Worm (Caenorhabditis elegans) whole organism, L1 larva: ENCODE results near the gene gpx-2.

Experiments
- C04F5.9 ChIP-seq: sonication (generic microtip); optimal IDR thresholded peaks from 2 replicates; lab custom pipeline; 2016; ENCODE audit warnings: missing genetic modification characterization, missing compliant biosample characterization
- C16A3.4 ChIP-seq: fragments of 150-350 bp; optimal IDR thresholded peaks from 2 replicates; lab custom pipeline; 2014; ENCODE audit warnings: missing biosample characterization, missing genetic modification characterization
- C34B4.2 ChIP-seq: sonication (generic microtip); optimal IDR thresholded peaks from 2 replicates; lab custom pipeline; 2017; ENCODE audit warnings: mild to moderate bottlenecking, missing genetic modification characterization, missing compliant biosample characterization
- F16B12.6 ChIP-seq: fragments of 150-350 bp; optimal IDR thresholded peaks from 2 replicates; lab custom pipeline; 2014; ENCODE audit warnings: missing biosample characterization, missing genetic modification characterization
- Y116A8C.19 ChIP-seq: sonication (generic microtip); optimal IDR thresholded peaks from 2 replicates; lab custom pipeline; 2016; ENCODE audit warnings: missing compliant biosample characterization, missing genetic modification characterization, borderline replicate concordance
- aly-2 ChIP-seq: fragments of 150-350 bp; optimal IDR thresholded peaks from 2 replicates; lab custom pipeline; 2014; ENCODE audit warnings: missing biosample characterization, missing genetic modification characterization
- ama-1 ChIP-seq: fragments of 150-350 bp; optimal IDR thresholded peaks from 2 replicates; lab custom pipeline; 2014
- ceh-63 ChIP-seq: fragments of 200-800 bp; sonication (Bioruptor generic); optimal IDR thresholded peaks from 2 replicates; lab custom pipeline; 2018; ENCODE audit warnings: mild to moderate bottlenecking, missing genetic modification characterization, missing compliant biosample characterization
- ceh-82 ChIP-seq, 3 experiments: fragments of 150-350 bp in 1 of 3; sonication (generic microtip) in 2 of 3; optimal IDR thresholded peaks; 2 replicates each; lab custom pipeline; 2014 to 2017; ENCODE audit warnings: missing biosample characterization in 3 of 3, missing genetic modification characterization in 3 of 3
- ceh-88 ChIP-seq: fragments of 200-800 bp; sonication (Bioruptor generic); IDR thresholded peaks from 2 replicates; pipeline ENCODE4 v1.3.6; 2022; ENCODE audit warnings: missing genetic modification characterization, missing compliant biosample characterization
- ces-1 ChIP-seq: fragments of 150-350 bp; optimal IDR thresholded peaks from 2 replicates; lab custom pipeline; 2014; ENCODE audit warnings: missing biosample characterization, missing genetic modification reagents, missing genetic modification characterization
- dpl-1 ChIP-seq, 3 experiments: fragments of 150-350 bp in 2 of 3; sonication (generic microtip) in 1 of 3; optimal IDR thresholded peaks; 2 replicates each; lab custom pipeline; 2014 to 2017; ENCODE audit warnings: missing biosample characterization in 3 of 3, missing genetic modification characterization in 3 of 3, missing genetic modification reagents in 3 of 3
- efl-1 ChIP-seq, 4 experiments: fragments of 150-350 bp; optimal IDR thresholded peaks in 3 of 4; peaks in 1 of 4; 1 replicate in 1 of 4; 2 replicates in 3 of 4; lab custom pipeline; 2014; ENCODE audit warnings: missing biosample characterization in 2 of 4, missing genetic modification characterization in 2 of 4, missing genetic modification reagents in 2 of 4
- egl-13 ChIP-seq: sonication (generic microtip); optimal IDR thresholded peaks from 2 replicates; lab custom pipeline; 2016; ENCODE audit warnings: missing genotype, missing genetic modification reagents, missing genetic modification characterization, missing compliant biosample characterization
- egl-27 ChIP-seq, 2 experiments: fragments of 150-350 bp in 1 of 2; sonication (generic microtip); optimal IDR thresholded peaks; 3 replicates each; lab custom pipeline; 2017 to 2018; ENCODE audit warnings: missing biosample characterization in 2 of 2, missing genetic modification characterization in 2 of 2, missing genetic modification reagents in 2 of 2
- elt-3 ChIP-seq, 6 experiments: fragments of 150-350 bp in 1 of 6; sonication (generic microtip); optimal IDR thresholded peaks; 2 replicates each; lab custom pipeline; 2017 to 2018; ENCODE audit warnings: missing biosample characterization in 6 of 6, missing genetic modification characterization in 6 of 6, inconsistent platforms in 1 of 6
- ets-5 ChIP-seq: fragments of 200-800 bp; sonication (Bioruptor generic); IDR thresholded peaks from 2 replicates; pipeline ENCODE4 v1.3.6; 2022; ENCODE audit warnings: missing genetic modification characterization, missing compliant biosample characterization
- fkh-4 ChIP-seq: sonication (generic microtip); optimal IDR thresholded peaks from 2 replicates; lab custom pipeline; 2016; ENCODE audit warnings: missing compliant biosample characterization, missing genetic modification characterization, borderline replicate concordance
- grh-1 ChIP-seq: fragments of 200-800 bp; sonication (Bioruptor generic); IDR thresholded peaks from 2 replicates; pipeline ENCODE4 v1.3.6; 2022; ENCODE audit warnings: missing genetic modification reagents, missing genetic modification characterization, missing compliant biosample characterization
- hlh-17 ChIP-seq: fragments of 200-800 bp; sonication (Bioruptor generic); optimal IDR thresholded peaks from 2 replicates; lab custom pipeline; 2018; ENCODE audit warnings: missing genetic modification characterization, mild to moderate bottlenecking, missing compliant biosample characterization, moderate library complexity, borderline replicate concordance
- hpl-2 ChIP-seq: fragments of 150-350 bp; optimal IDR thresholded peaks from 2 replicates; lab custom pipeline; 2014; ENCODE audit warnings: missing biosample characterization, missing genetic modification reagents, missing genetic modification characterization
- isw-1 ChIP-seq: fragments of 200-800 bp; sonication (Bioruptor generic); IDR thresholded peaks from 2 replicates; pipeline ENCODE4 v1.3.6; 2022; ENCODE audit warnings: missing genetic modification characterization, missing compliant biosample characterization
- lin-13 ChIP-seq: fragments of 150-350 bp; optimal IDR thresholded peaks from 2 replicates; lab custom pipeline; 2014; ENCODE audit warnings: missing biosample characterization, missing genetic modification reagents, missing genetic modification characterization
- lin-14 ChIP-seq: fragments of 200-800 bp; sonication (Bioruptor generic); optimal IDR thresholded peaks from 2 replicates; lab custom pipeline; 2018; ENCODE audit warnings: mild to moderate bottlenecking, missing genetic modification characterization, moderate library complexity, missing compliant biosample characterization
- lin-15B ChIP-seq: fragments of 150-350 bp; sonication (generic microtip); optimal IDR thresholded peaks from 3 replicates; lab custom pipeline; 2014; ENCODE audit warnings: missing biosample characterization, missing genetic modification characterization
- lin-35 ChIP-seq, 2 experiments: fragments of 150-350 bp; optimal IDR thresholded peaks; 2 replicates each; lab custom pipeline; 2014; ENCODE audit warnings: missing biosample characterization in 2 of 2, missing genetic modification characterization in 2 of 2, missing genetic modification reagents in 2 of 2
- lin-39 ChIP-seq: fragments of 150-350 bp; optimal IDR thresholded peaks from 2 replicates; lab custom pipeline; 2014; ENCODE audit warnings: missing biosample characterization, missing genetic modification reagents, missing genetic modification characterization
- lir-3 ChIP-seq: sonication (generic microtip); optimal IDR thresholded peaks from 2 replicates; lab custom pipeline; 2016; ENCODE audit warnings: mild to moderate bottlenecking, missing genetic modification characterization, moderate library complexity, missing compliant biosample characterization; ENCODE audit not compliant: poor library complexity
- lsy-2 ChIP-seq, 2 experiments: fragments of 150-350 bp; optimal IDR thresholded peaks; 2 replicates each; lab custom pipeline; 2014; ENCODE audit warnings: missing biosample characterization in 2 of 2, missing genetic modification characterization in 2 of 2
- mab-9 ChIP-seq: fragments of 200-800 bp; sonication (Bioruptor generic); IDR thresholded peaks from 2 replicates; pipeline ENCODE4 v1.3.6; 2022; ENCODE audit warnings: missing genetic modification reagents, missing genetic modification characterization, missing compliant biosample characterization
- mef-2 ChIP-seq: fragments of 150-350 bp; optimal IDR thresholded peaks from 2 replicates; lab custom pipeline; 2014; ENCODE audit warnings: missing biosample characterization, missing genetic modification characterization
- mep-1 ChIP-seq: fragments of 150-350 bp; optimal IDR thresholded peaks from 2 replicates; lab custom pipeline; 2014; ENCODE audit warnings: missing biosample characterization, missing genetic modification characterization
- nhr-12 ChIP-seq: sonication (generic microtip); optimal IDR thresholded peaks from 2 replicates; lab custom pipeline; 2017; ENCODE audit warnings: missing biosample characterization, missing genetic modification characterization
- nhr-19 ChIP-seq: fragments of 200-800 bp; sonication (Bioruptor generic); conservative IDR thresholded peaks from 2 replicates; pipeline ENCODE4 v1.3.6; 2022; ENCODE audit warnings: missing genetic modification characterization, missing compliant biosample characterization
- nhr-20 ChIP-seq: sonication (generic microtip); optimal IDR thresholded peaks from 2 replicates; lab custom pipeline; 2016; ENCODE audit warnings: mild to moderate bottlenecking, missing genetic modification characterization, missing compliant biosample characterization
- nhr-237 ChIP-seq: fragments of 150-350 bp; optimal IDR thresholded peaks from 2 replicates; lab custom pipeline; 2014; ENCODE audit warnings: missing biosample characterization, missing genetic modification characterization
- nhr-28 ChIP-seq: fragments of 150-350 bp; optimal IDR thresholded peaks from 2 replicates; lab custom pipeline; 2014; ENCODE audit warnings: missing biosample characterization, missing genetic modification characterization
- nhr-71 ChIP-seq: sonication (generic microtip); optimal IDR thresholded peaks from 2 replicates; lab custom pipeline; 2016; ENCODE audit warnings: mild to moderate bottlenecking, missing genetic modification characterization, moderate library complexity, missing compliant biosample characterization
- nhr-84 ChIP-seq: sonication (generic microtip); optimal IDR thresholded peaks from 2 replicates; lab custom pipeline; 2017; ENCODE audit warnings: missing biosample characterization, missing genetic modification characterization
- nhr-85 ChIP-seq: sonication (generic microtip); peaks from one replicate; lab custom pipeline; 2016; ENCODE audit warnings: missing genetic modification characterization, inconsistent platforms, missing compliant biosample characterization
- pqm-1 ChIP-seq: sonication (generic microtip); optimal IDR thresholded peaks from 3 replicates; lab custom pipeline; 2017; ENCODE audit warnings: missing biosample characterization, missing genetic modification characterization
- rnt-1 ChIP-seq: sonication (generic microtip); optimal IDR thresholded peaks from 2 replicates; lab custom pipeline; 2016; ENCODE audit warnings: mild to moderate bottlenecking, missing genetic modification characterization, moderate library complexity, missing compliant biosample characterization
- skn-1 ChIP-seq: fragments of 150-350 bp; optimal IDR thresholded peaks from 2 replicates; lab custom pipeline; 2014; ENCODE audit warnings: missing biosample characterization, missing genetic modification characterization
- sox-4 ChIP-seq: sonication (generic microtip); optimal IDR thresholded peaks from 2 replicates; lab custom pipeline; 2016; ENCODE audit warnings: missing genetic modification characterization, missing compliant biosample characterization
- swsn-7 ChIP-seq: sonication (generic microtip); optimal IDR thresholded peaks from 2 replicates; lab custom pipeline; 2016; ENCODE audit warnings: missing genetic modification characterization, missing compliant biosample characterization
- tlp-1 ChIP-seq: fragments of 150-350 bp; optimal IDR thresholded peaks from 2 replicates; lab custom pipeline; 2014; ENCODE audit warnings: missing biosample characterization, missing genetic modification characterization
- unc-130 ChIP-seq: fragments of 150-350 bp; optimal IDR thresholded peaks from 2 replicates; lab custom pipeline; 2017; ENCODE audit warnings: missing biosample characterization, missing genetic modification characterization, inconsistent platforms
- unc-30 ChIP-seq: sonication (generic microtip); optimal IDR thresholded peaks from 2 replicates; lab custom pipeline; 2017; ENCODE audit warnings: missing biosample characterization, missing genetic modification characterization
- unc-62 ChIP-seq: fragments of 150-350 bp; optimal IDR thresholded peaks from 2 replicates; lab custom pipeline; 2014; ENCODE audit warnings: missing biosample characterization, missing genetic modification reagents, missing genetic modification characterization
- unc-86 ChIP-seq: sonication (generic microtip); optimal IDR thresholded peaks from 2 replicates; lab custom pipeline; 2016; ENCODE audit warnings: missing genetic modification characterization, missing compliant biosample characterization
- vab-15 ChIP-seq: sonication (generic microtip); optimal IDR thresholded peaks from 2 replicates; lab custom pipeline; 2017; ENCODE audit warnings: missing genotype, mild to moderate bottlenecking, missing genetic modification characterization, missing compliant biosample characterization
- zag-1 ChIP-seq: fragments of 150-350 bp; optimal IDR thresholded peaks from 2 replicates; lab custom pipeline; 2014; ENCODE audit warnings: missing biosample characterization, missing genetic modification characterization
- ztf-11 ChIP-seq, 2 experiments: sonication (generic microtip); optimal IDR thresholded peaks; 2 replicates each; lab custom pipeline; 2016 to 2017; ENCODE audit warnings: missing genetic modification characterization in 2 of 2, missing biosample characterization in 1 of 2, missing compliant biosample characterization in 1 of 2

Gene gpx-2

DNA sequence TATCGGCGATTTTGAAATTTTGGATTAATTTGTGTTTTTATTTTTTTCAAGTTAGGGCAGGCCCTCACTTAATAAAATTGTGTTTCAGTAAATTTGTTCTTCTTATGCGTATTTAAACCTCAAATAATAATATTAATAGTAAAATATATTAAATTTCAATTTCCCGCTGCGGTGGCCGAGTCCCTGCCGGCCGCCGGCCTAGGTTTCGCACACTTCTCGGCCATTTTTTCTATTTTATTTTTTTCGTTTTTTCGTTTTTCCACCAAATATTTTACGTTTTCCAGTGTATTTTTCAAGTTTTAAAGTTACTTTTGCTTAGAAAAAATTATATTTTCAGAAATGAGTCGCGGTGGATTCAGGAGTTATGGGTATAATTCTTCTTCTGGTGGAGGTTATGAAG, 9.6 kb upstream of the gpx-2 start, which contains the start of gene rbm-28 (continued):
- TF ChIP-seq unc-130 (tag; lab: Kevin White, UChicago) (no peak), nhr-20 (peak; percentile 25), pqm-1 (no peak), unc-86 (no peak), nhr-84 (tag; lab: Kevin White, UChicago) (no peak), hlh-17 (GFP tag; lab: Kevin White, UChicago) (no peak), skn-1 (peak; percentile 41), ets-5 (GFP tag; lab: Robert Waterston, UW) (no peak), lin-15B (no peak), hpl-2 (no peak), lir-3 (tag; lab: Kevin White, UChicago) (no peak), nhr-12 (no peak), isw-1 (0 out of 2 replicates have a peak, but pooled peaks have one; percentile 4), nhr-85 (tag; lab: Kevin White, UChicago) (peak; percentile 74), C16A3.4 (tag; lab: Kevin White, UChicago) (no peak), rnt-1 (no peak), aly-2 (no peak), nhr-28 (tag; lab: Kevin White, UChicago) (no peak), grh-1 (GFP tag; lab: Robert Waterston, UW) (no peak), ama-1 (lab: Kevin White, UChicago) (no peak), ces-1 (GFP tag; lab: Kevin White, UChicago) (no peak), ztf-11 (tag; optimal IDR thresholded peaks at IDR 0.05; lab: Kevin White, UChicago) (peak in 1 of 2 experiments; percentile 42), vab-15 (tag; lab: Kevin White, UChicago) (no peak), Y116A8C.19 (tag; lab: Kevin White, UChicago) (no peak), elt-3 (tag; optimal IDR thresholded peaks at IDR 0.05; lab: Kevin White, UChicago) (peak in 1 of 6 experiments; percentile 10), lin-39 (tag; lab: Kevin White, UChicago) (no peak), mep-1 (tag; lab: Kevin White, UChicago) (peak; percentile 54), lin-14 (GFP tag; lab: Kevin White, UChicago) (no peak), C34B4.2 (tag; lab: Kevin White, UChicago) (no peak), lin-35 (GFP tag; optimal IDR thresholded peaks at IDR 0.05; lab: Kevin White, UChicago) (peak; percentile 79 to 87), unc-62 (GFP tag; lab: Kevin White, UChicago) (no peak), ceh-82 (tag; optimal IDR thresholded peaks at IDR 0.05; lab: Kevin White, UChicago) (no peak), F16B12.6 (tag; lab: Kevin White, UChicago) (no peak), ceh-63 (GFP tag; lab: Kevin White, UChicago) (no peak), sox-4 (tag; lab: Kevin White, UChicago) (peak; percentile 8), egl-13 (tag; lab: Kevin White, UChicago) (peak; percentile 31), nhr-237 (tag; lab: Kevin White, UChicago) (no peak), tlp-1 (tag; lab: Kevin White, UChicago) (no peak), lsy-2 (tag; optimal IDR thresholded peaks at IDR 0.05; lab: Kevin White, UChicago) (peak in 1 of 2 experiments; percentile 37), dpl-1 (GFP tag; optimal IDR thresholded peaks at IDR 0.05; lab: Kevin White, UChicago) (peak; percentile 76 to 88 (median 77)), mef-2 (tag; lab: Kevin White, UChicago) (no peak), nhr-71 (peak; percentile 60), egl-27 (tag; optimal IDR thresholded peaks at IDR 0.05; lab: Kevin White, UChicago) (no peak), fkh-4 (tag; lab: Kevin White, UChicago) (peak; percentile 21), mab-9 (GFP tag; lab: Robert Waterston, UW) (no peak), lin-13 (GFP tag; lab: Kevin White, UChicago) (no peak), efl-1 (optimal IDR thresholded peaks at IDR 0.05; lab: Kevin White, UChicago) (peak; percentile 33 to 82), efl-1 (GFP tag; optimal IDR thresholded peaks at IDR 0.05 in 1 of 2; lab: Kevin White, UChicago) (peak; percentile 88 to 98), swsn-7 (tag; lab: Kevin White, UChicago) (peak; percentile 19), ceh-88 (GFP tag; lab: Robert Waterston, UW) (no peak), nhr-19 (GFP tag; lab: Robert Waterston, UW) (no peak), unc-30 (tag; lab: Kevin White, UChicago) (no peak), C04F5.9 (tag; lab: Kevin White, UChicago) (no peak), zag-1 (no peak)
